Fruit fly (Drosophila melanogaster): Measurements from ENCODE around the gene emei.

- no peak for TF ChIP-seq CG6854 (GFP tag; optimal IDR thresholded peaks at IDR 0.05)
- TF ChIP-seq Sox102F (GFP tag; optimal IDR thresholded peaks at IDR 0.05): no peak
- no peak for TF ChIP-seq CG6792 (GFP tag; optimal IDR thresholded peaks at IDR 0.05)
- no peak for TF ChIP-seq CG6808 (GFP tag; optimal IDR thresholded peaks at IDR 0.05)
- no peak for TF ChIP-seq eg (GFP tag; IDR thresholded peaks at IDR 0.05)
- no peak for TF ChIP-seq Gug (GFP tag; IDR thresholded peaks at IDR 0.05)
- TF ChIP-seq dsx (GFP tag; optimal IDR thresholded peaks at IDR 0.05; ENCODE audit: poor library complexity, severe bottlenecking): no peak
- no peak for TF ChIP-seq ss (GFP tag; optimal IDR thresholded peaks at IDR 0.05)
- no peak for TF ChIP-seq Hr38 (GFP tag; optimal IDR thresholded peaks at IDR 0.05)
- TF ChIP-seq salr (GFP tag; optimal IDR thresholded peaks at IDR 0.05): no peak
- no peak for TF ChIP-seq CG15336 (GFP tag; IDR thresholded peaks at IDR 0.05)
Measured at dm6 chr3L:11092610-11092961, 16.9 kb upstream of the emei start.

All from whole organism, prepupa.